Worm (Caenorhabditis elegans): ENCODE measurements around the gene F47B8.13.
A peak's percentile ranks its signal among the peaks of the same experiment; 100 is the strongest.

The F47B8.13 gene

DNA sequence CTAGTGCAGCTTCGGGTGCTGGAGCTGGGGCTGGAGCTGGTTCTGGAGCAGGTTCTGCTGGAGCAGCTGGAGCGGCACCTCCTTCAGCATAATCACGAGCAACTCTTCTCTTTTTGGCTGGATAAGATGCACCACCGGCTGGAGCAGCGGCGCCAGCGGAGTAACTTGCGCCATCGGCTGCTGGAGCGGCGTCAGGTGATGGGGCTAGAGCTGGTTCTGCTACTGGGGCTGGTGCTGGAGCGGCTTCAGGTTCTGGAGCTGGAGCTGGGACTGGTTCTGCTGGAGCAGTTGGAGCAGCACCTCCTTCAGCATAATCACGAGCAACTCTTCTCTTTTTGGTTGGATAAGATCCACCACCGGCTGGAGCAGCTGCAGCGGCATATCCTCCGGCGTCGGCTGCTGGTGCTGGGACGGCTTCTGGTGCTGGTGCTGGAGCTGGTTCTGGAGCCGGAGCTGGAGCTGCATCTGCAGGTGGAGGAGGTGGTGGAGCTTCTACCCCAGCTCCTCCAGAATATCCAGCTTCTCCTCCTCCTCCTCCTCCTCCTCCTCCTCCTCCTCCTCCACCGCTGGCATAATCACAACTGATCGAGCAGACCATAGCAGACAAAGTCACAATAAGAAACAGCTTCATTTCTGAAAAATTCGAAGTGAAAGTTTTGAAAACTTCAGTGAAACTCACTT is at the start of gene F47B8.13:
F47B8.13 (minus strand) TSS at position 631 of the 681 bp plus-strand sequence.
- TF ChIP-seq dao-5 (tag; optimal IDR thresholded peaks at IDR 0.05) (no peak), W03F9.2 (tag; optimal IDR thresholded peaks at IDR 0.05) (no peak), him-1 (tag; optimal IDR thresholded peaks at IDR 0.05) (no peak)

DNA sequence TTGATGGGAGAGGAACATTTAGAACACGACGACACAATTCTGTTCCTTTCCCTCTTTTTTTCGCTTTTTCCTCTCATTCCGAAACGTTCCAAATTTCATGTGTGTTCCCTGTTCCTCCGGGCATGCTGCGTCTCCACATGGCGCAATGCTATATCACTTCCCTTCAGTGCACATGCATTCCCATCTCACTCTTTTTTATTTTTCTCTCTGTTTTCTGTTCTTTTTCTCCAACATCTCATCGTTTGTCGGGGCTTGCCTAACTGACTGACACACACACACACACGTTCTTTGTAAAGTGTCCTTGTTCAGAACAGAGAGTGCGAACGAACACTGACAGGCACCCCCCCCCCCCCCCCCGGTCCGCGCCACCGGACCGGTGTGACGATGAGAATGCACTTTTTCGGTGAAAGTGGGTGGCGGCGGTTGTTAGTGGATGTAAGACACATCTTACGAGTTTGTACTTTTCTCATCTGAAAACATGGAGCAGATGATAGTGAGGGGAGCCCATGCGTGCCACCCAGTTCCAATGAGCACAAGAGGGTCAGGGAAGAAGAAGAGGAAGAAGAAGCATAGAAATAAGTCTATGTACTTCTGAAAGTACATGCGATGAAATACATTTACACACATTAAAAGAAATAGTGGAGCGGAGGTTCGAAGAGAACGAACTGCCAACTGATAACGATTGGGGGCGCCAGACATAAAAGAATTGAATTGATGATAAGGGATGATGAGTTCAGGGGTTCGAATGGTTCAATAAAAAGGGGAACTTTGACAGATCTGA is 48.9 kb upstream of the F47B8.13 start:
- peak; percentile 14 for TF ChIP-seq W03F9.2 (tag; optimal IDR thresholded peaks at IDR 0.05)
- TF ChIP-seq dao-5 (tag; optimal IDR thresholded peaks at IDR 0.05), result no peak
- peak; percentile 22 for TF ChIP-seq him-1 (tag; optimal IDR thresholded peaks at IDR 0.05)

- TF ChIP-seq him-1 (tag; optimal IDR thresholded peaks at IDR 0.05), result peak; percentile 85
- no peak for TF ChIP-seq W03F9.2 (tag; optimal IDR thresholded peaks at IDR 0.05)
- TF ChIP-seq dao-5 (tag; optimal IDR thresholded peaks at IDR 0.05), result no peak
Measured at ce11 chrV:14366487-14366962, 47.0 kb upstream of the F47B8.13 start.

DNA sequence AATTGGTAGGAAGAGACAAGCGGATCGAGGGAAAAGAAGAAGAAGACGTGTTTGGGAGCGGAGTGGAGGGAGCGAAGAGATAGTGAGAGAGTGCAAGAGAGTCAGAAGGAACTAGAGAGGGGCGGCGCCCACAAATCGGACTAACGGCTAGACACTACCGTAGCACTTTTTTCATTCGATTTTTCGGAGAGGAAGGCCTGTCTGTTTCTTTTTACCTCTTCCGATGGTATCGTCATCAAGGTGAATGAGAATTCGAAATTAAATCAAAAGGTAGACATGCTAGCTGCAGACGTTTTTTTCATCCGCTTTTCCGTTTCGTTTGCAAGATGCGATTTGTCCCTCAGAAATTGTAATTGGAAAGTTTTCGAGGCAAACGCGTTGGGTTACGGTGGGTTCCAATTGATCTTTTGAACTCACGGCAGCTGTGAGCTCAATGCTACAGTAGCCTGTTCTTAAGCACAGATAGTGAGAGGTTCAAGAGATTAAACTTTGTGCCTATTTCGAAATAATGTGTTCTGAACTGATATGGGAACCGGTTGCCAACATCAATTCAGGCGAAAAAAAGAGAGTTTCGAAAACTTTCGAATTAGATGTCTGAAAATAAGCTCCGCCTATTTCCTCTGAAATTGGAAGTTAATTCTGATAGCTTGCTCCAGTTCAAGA is 45.2 kb upstream of the F47B8.13 start:
- TF ChIP-seq dao-5 (tag; optimal IDR thresholded peaks at IDR 0.05) (no peak), W03F9.2 (tag; optimal IDR thresholded peaks at IDR 0.05) (no peak), him-1 (tag; optimal IDR thresholded peaks at IDR 0.05) (no peak)

DNA sequence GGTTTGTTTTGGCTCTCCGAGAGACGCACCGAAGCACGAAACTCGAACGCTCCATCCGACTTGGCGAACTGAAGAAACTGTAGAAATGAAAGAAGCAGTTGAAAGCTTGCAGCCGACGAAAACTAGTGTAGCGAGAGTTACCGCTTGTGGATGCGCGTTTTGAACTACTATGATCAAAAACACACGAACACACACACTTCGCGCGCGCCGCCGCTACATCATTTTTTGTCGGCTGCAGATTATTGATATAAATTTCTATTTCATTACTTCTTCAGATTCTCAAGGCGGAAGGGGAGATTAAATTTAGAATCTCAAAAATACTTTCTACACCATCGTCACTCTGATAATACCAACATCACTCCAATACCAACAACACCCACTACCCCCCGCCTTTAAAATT is 42.4 kb upstream of the F47B8.13 start:
- TF ChIP-seq him-1 (tag; optimal IDR thresholded peaks at IDR 0.05), result no peak
- TF ChIP-seq W03F9.2 (tag; optimal IDR thresholded peaks at IDR 0.05), result no peak
- TF ChIP-seq dao-5 (tag; optimal IDR thresholded peaks at IDR 0.05), result no peak

ce11 chrV:14358577-14358976 is 39.0 kb upstream of the F47B8.13 start, which contains the start of gene Y49A3A.4:
Gene Y49A3A.4, minus strand, starts transcription at chrV:14358890.
- no peak for TF ChIP-seq him-1 (tag; optimal IDR thresholded peaks at IDR 0.05)
- TF ChIP-seq dao-5 (tag; optimal IDR thresholded peaks at IDR 0.05), result no peak
- no peak for TF ChIP-seq W03F9.2 (tag; optimal IDR thresholded peaks at IDR 0.05)

DNA sequence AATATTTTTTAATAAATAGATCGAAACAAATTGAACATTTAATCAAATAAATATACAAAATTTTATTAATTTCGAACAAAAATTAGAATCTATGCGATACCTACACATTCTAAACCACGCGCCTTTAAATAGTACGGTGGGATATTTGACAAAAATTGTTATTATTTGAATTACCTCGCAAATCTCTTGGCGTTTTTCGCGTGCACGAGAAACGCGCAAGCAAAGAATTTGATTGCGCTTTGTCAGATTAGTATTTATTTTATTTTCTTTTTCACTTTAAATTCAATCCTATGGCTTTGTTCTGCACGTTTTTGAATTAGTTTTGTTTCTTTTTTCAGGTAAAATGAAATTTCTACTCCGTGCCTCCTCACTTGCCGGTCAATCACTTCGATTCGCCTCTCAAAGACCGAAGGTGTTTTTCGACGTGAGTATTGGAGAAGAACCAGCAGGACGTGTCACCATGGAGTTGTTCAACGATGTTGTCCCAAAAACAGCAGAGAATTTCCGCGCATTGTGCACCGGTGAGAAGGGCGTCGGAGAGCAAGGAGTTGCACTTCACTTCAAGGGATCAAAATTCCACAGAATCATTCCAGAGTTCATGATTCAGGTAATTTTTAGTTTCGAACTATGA is 36.3 kb upstream of the F47B8.13 start, which contains the start of gene cyn-1:
cyn-1 (plus strand) TSS at position 339 of the 631 bp plus-strand sequence.
- TF ChIP-seq dao-5 (tag; optimal IDR thresholded peaks at IDR 0.05) (no peak), him-1 (tag; optimal IDR thresholded peaks at IDR 0.05) (peak; percentile 53), W03F9.2 (tag; optimal IDR thresholded peaks at IDR 0.05) (peak; percentile 89)

DNA sequence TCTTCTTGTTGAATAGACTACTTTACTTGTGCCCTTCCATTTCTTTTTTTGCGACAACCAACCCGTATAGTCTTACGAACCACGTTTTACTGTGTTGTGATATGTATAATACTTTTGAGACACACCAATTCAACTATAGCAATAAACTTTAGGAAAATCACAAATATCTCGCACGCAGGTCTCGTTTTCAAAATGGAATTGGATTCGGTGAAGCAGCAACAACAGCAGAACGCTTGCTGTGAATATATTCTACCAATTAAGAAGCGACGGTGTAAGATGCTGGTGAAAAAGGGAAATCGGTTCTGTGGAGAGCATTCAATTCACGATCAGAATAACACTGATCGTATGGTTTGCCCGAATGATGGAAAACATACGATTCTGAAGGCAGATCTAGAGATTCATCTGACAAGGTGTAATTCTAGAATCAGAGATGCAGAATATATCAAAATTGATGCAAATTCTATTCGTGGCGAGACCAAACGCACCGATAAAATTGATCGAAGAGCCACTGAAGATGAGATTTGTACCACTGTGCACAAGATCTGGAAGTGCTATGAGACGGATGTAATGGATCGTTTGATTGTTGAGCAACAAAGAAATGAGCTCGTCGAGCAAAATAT is 34.8 kb upstream of the F47B8.13 start, which contains the start of gene Y49A3A.3:
Y49A3A.3 (plus strand) TSS at position 153 of the 620 bp plus-strand sequence.
- TF ChIP-seq dao-5 (tag; optimal IDR thresholded peaks at IDR 0.05), result peak; percentile 71
- no peak for TF ChIP-seq W03F9.2 (tag; optimal IDR thresholded peaks at IDR 0.05)

DNA sequence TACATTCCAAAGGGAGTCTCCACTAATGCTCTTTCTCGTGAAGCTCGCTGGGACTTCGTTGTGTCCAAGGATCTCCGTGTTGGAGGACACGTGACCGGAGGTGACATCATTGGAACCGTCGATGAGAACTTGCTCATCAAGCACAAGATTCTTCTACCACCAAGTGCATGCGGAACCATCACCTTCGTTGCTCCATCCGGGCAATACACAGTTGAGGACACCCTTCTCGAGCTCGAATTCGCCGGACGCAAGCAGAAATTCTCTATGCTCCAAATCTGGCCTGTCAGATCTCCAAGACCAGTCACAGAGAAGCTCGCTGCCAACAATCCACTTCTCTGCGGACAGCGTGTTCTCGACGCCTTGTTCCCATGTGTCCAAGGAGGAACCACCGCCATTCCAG is 32.5 kb upstream of the F47B8.13 start:
- no peak for TF ChIP-seq W03F9.2 (tag; optimal IDR thresholded peaks at IDR 0.05)
- TF ChIP-seq dao-5 (tag; optimal IDR thresholded peaks at IDR 0.05), result no peak
- TF ChIP-seq him-1 (tag; optimal IDR thresholded peaks at IDR 0.05), result no peak

DNA sequence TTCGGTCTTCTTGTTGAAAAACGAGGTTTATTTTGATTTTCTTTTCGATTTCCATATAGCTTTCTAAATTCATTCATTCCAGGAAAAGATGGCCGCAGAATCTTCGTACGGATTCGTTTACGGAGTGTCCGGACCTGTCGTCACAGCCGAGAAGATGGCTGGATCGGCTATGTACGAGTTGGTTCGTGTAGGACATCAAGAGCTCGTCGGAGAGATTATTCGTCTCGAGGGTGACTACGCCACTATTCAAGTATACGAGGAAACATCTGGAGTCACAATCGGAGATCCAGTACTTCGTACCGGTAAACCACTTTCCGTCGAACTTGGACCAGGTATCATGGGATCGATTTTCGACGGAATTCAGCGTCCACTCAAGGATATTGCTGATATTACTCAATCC is 32.1 kb upstream of the F47B8.13 start, which contains the start of gene vha-13:
vha-13 (plus strand) TSS at position 81 of the 400 bp plus-strand sequence.
- no peak for TF ChIP-seq him-1 (tag; optimal IDR thresholded peaks at IDR 0.05)
- no peak for TF ChIP-seq W03F9.2 (tag; optimal IDR thresholded peaks at IDR 0.05)
- TF ChIP-seq dao-5 (tag; optimal IDR thresholded peaks at IDR 0.05), result no peak

ce11 chrV:14350949-14351348 is 31.4 kb upstream of the F47B8.13 start:
- TF ChIP-seq dao-5 (tag; optimal IDR thresholded peaks at IDR 0.05) (no peak), W03F9.2 (tag; optimal IDR thresholded peaks at IDR 0.05) (peak; percentile 67), him-1 (tag; optimal IDR thresholded peaks at IDR 0.05) (peak; percentile 50)

DNA sequence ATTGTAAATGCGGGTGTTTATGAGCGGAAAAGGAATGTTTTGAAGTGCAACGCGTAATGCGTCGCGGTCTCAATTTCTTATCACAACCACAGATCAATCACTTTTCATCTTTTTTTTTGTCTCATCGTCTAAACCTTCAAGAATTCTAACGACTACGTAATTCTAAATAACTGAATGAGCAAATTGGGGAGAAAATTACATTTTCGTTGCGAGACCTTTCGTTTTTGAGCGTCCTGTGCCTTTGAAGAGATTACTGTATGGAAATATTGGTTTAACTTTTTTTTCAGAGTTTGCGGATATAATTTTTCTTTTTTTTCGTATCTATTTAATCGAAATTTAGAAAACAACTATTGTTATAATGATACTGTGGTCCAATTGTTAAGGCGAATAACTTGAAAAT is 31.0 kb upstream of the F47B8.13 start:
- no peak for TF ChIP-seq dao-5 (tag; optimal IDR thresholded peaks at IDR 0.05)
- TF ChIP-seq him-1 (tag; optimal IDR thresholded peaks at IDR 0.05), result no peak
- TF ChIP-seq W03F9.2 (tag; optimal IDR thresholded peaks at IDR 0.05), result no peak
